Worm (Caenorhabditis elegans) whole organism, young adult: ENCODE measurements around the gene C43C3.4.

Source experiments
- C17E4.6 ChIP-seq: fragments of 200-800 bp; sonication (Bioruptor generic); IDR thresholded peaks from 2 replicates; pipeline ENCODE4 v1.3.6; 2022; ENCODE audit warnings: missing genetic modification reagents, missing genetic modification characterization, missing compliant biosample characterization
- F10E7.11 ChIP-seq: sonication (generic microtip); optimal IDR thresholded peaks from 2 replicates; lab custom pipeline; 2017; ENCODE audit warnings: mild to moderate bottlenecking, missing genetic modification characterization, moderate library complexity, missing compliant biosample characterization
- F33H1.4 ChIP-seq: fragments of 200-800 bp; sonication (Bioruptor generic); IDR thresholded peaks from 2 replicates; pipeline ENCODE4 v1.3.6; 2022; ENCODE audit warnings: missing genetic modification reagents, missing genetic modification characterization, missing compliant biosample characterization
- F37B4.10 ChIP-seq: fragments of 200-800 bp; sonication (Bioruptor generic); IDR thresholded peaks from 2 replicates; pipeline ENCODE4 v1.3.6; 2022; ENCODE audit warnings: missing genetic modification characterization, missing compliant biosample characterization
- F49E8.2 ChIP-seq: sonication (generic microtip); optimal IDR thresholded peaks from 3 replicates; lab custom pipeline; 2017; ENCODE audit warnings: missing genetic modification characterization, mild to moderate bottlenecking, missing compliant biosample characterization, antibody characterized with exemption, moderate library complexity; ENCODE audit not compliant: insufficient read depth
- F57C9.4 ChIP-seq: sonication (generic microtip); optimal IDR thresholded peaks from 2 replicates; lab custom pipeline; 2017; ENCODE audit warnings: mild to moderate bottlenecking, missing genetic modification characterization, missing compliant biosample characterization
- K11D2.4 ChIP-seq: fragments of 200-800 bp; sonication (Bioruptor generic); IDR thresholded peaks from 2 replicates; pipeline ENCODE4 v1.3.6; 2022; ENCODE audit warnings: missing genetic modification reagents, missing genetic modification characterization, missing compliant biosample characterization
- K12H6.12 ChIP-seq: fragments of 200-800 bp; sonication (Bioruptor generic); optimal IDR thresholded peaks from 2 replicates; lab custom pipeline; 2018; ENCODE audit warnings: mild to moderate bottlenecking, missing genetic modification characterization, missing compliant biosample characterization
- T07F8.4 ChIP-seq: sonication (generic microtip); optimal IDR thresholded peaks from 2 replicates; lab custom pipeline; 2016; ENCODE audit warnings: mild to moderate bottlenecking, missing genetic modification characterization, moderate library complexity, missing compliant biosample characterization
- ZK185.1 ChIP-seq: sonication (generic microtip); optimal IDR thresholded peaks from 2 replicates; lab custom pipeline; 2016; ENCODE audit warnings: mild to moderate bottlenecking, missing genetic modification characterization, missing compliant biosample characterization; ENCODE audit not compliant: poor library complexity, severe bottlenecking
- athp-1 ChIP-seq: sonication (generic microtip); optimal IDR thresholded peaks from 2 replicates; lab custom pipeline; 2017; ENCODE audit warnings: mild to moderate bottlenecking, missing genetic modification characterization, missing compliant biosample characterization
- ccch-3 ChIP-seq: fragments of 200-800 bp; sonication (Bioruptor generic); optimal IDR thresholded peaks from 2 replicates; lab custom pipeline; 2018; ENCODE audit warnings: mild to moderate bottlenecking, missing genetic modification characterization, missing compliant biosample characterization
- ceh-100 ChIP-seq: fragments of 200-800 bp; sonication (Bioruptor generic); IDR thresholded peaks from 2 replicates; pipeline ENCODE4 v1.3.6; 2022; ENCODE audit warnings: missing genetic modification reagents, missing genetic modification characterization, missing compliant biosample characterization
- ceh-27 ChIP-seq: fragments of 200-800 bp; sonication (Bioruptor generic); optimal IDR thresholded peaks from 2 replicates; lab custom pipeline; 2018; ENCODE audit warnings: mild to moderate bottlenecking, missing genetic modification characterization, moderate library complexity, missing compliant biosample characterization
- ceh-40 ChIP-seq: fragments of 200-800 bp; sonication (Bioruptor generic); IDR thresholded peaks from 2 replicates; pipeline ENCODE4 v1.3.6; 2022; ENCODE audit warnings: missing genetic modification characterization, missing compliant biosample characterization
- ceh-58 ChIP-seq: fragments of 200-800 bp; sonication (Bioruptor generic); IDR thresholded peaks from 2 replicates; pipeline ENCODE4 v1.3.6; 2022; ENCODE audit warnings: missing genetic modification characterization, missing compliant biosample characterization
- chd-7 ChIP-seq: sonication (generic microtip); optimal IDR thresholded peaks from 2 replicates; lab custom pipeline; 2016; ENCODE audit warnings: mild to moderate bottlenecking, missing genetic modification characterization, moderate library complexity, missing compliant biosample characterization
- dpff-1 ChIP-seq: sonication (generic microtip); optimal IDR thresholded peaks from 2 replicates; lab custom pipeline; 2017; ENCODE audit warnings: mild to moderate bottlenecking, missing genetic modification characterization, missing compliant biosample characterization
- efl-1 ChIP-seq: fragments of 150-350 bp; optimal IDR thresholded peaks from 2 replicates; lab custom pipeline; 2014; ENCODE audit warnings: missing biosample characterization, missing genetic modification reagents, missing genetic modification characterization
- egl-44 ChIP-seq: fragments of 200-800 bp; sonication (Bioruptor generic); IDR thresholded peaks from 2 replicates; pipeline ENCODE4 v1.3.6; 2022; ENCODE audit warnings: missing genetic modification reagents, missing genetic modification characterization, missing compliant biosample characterization
- hsf-1 ChIP-seq: fragments of 200-800 bp; sonication (Bioruptor generic); IDR thresholded peaks from 2 replicates; pipeline ENCODE4 v1.3.6; 2022; ENCODE audit warnings: missing genetic modification reagents, missing genetic modification characterization, missing compliant biosample characterization
- let-526 ChIP-seq: fragments of 200-800 bp; sonication (Bioruptor generic); IDR thresholded peaks from 2 replicates; pipeline ENCODE4 v1.3.6; 2022; ENCODE audit warnings: missing genetic modification reagents, missing genetic modification characterization, missing compliant biosample characterization
- let-607 ChIP-seq, 2 experiments: fragments of 200-800 bp in 1 of 2; sonication (Bioruptor generic) in 1 of 2; sonication (generic microtip) in 1 of 2; optimal IDR thresholded peaks; 2 replicates each; lab custom pipeline; 2016 to 2018; ENCODE audit warnings: mild to moderate bottlenecking in 2 of 2, missing compliant biosample characterization in 2 of 2, missing genetic modification characterization in 2 of 2, moderate library complexity in 2 of 2, missing genotype in 1 of 2
- lin-26 ChIP-seq: fragments of 200-800 bp; sonication (Bioruptor generic); IDR thresholded peaks from 2 replicates; pipeline ENCODE4 v1.3.6; 2022; ENCODE audit warnings: missing genetic modification reagents, missing genetic modification characterization, missing compliant biosample characterization
- lin-40 ChIP-seq: sonication (generic microtip); optimal IDR thresholded peaks from 2 replicates; lab custom pipeline; 2016; ENCODE audit warnings: missing genetic modification characterization, mild to moderate bottlenecking, missing compliant biosample characterization, missing genotype, missing genetic modification reagents
- nhr-80 ChIP-seq: sonication (generic microtip); optimal IDR thresholded peaks from 2 replicates; lab custom pipeline; 2016; ENCODE audit warnings: missing genetic modification characterization, missing compliant biosample characterization
- pha-4 ChIP-seq: fragments of 150-350 bp; sonication (generic microtip); optimal IDR thresholded peaks from 2 replicates; lab custom pipeline; 2014; ENCODE audit warnings: missing biosample characterization, missing genetic modification reagents, missing genetic modification characterization
- rpc-1 ChIP-seq, 2 experiments: fragments of 150-350 bp in 1 of 2; sonication (generic microtip) in 1 of 2; optimal IDR thresholded peaks; 2 replicates each; lab custom pipeline; 2014 to 2018; ENCODE audit warnings: missing biosample characterization in 1 of 2, missing genetic modification characterization in 1 of 2, missing genetic modification reagents in 1 of 2, missing genotype in 1 of 2
- sea-2 ChIP-seq: fragments of 200-800 bp; sonication (Bioruptor generic); IDR thresholded peaks from 2 replicates; pipeline ENCODE4 v1.3.6; 2022; ENCODE audit warnings: missing genetic modification characterization, missing compliant biosample characterization
- snpc-1.3 ChIP-seq: sonication (generic microtip); optimal IDR thresholded peaks from 2 replicates; lab custom pipeline; 2017; ENCODE audit warnings: missing genetic modification characterization, mild to moderate bottlenecking, missing compliant biosample characterization, antibody characterized with exemption, moderate library complexity, missing genotype, missing genetic modification reagents; ENCODE audit not compliant: insufficient read depth
- sptf-2 ChIP-seq: fragments of 200-800 bp; sonication (Bioruptor generic); optimal IDR thresholded peaks from 2 replicates; lab custom pipeline; 2018; ENCODE audit warnings: mild to moderate bottlenecking, missing genetic modification characterization, missing compliant biosample characterization
- unc-130 ChIP-seq: sonication (generic microtip); optimal IDR thresholded peaks from 2 replicates; lab custom pipeline; 2016; ENCODE audit warnings: missing genetic modification reagents, missing genetic modification characterization, missing compliant biosample characterization
- unc-62 ChIP-seq: fragments of 150-350 bp; optimal IDR thresholded peaks from 2 replicates; lab custom pipeline; 2014; ENCODE audit warnings: missing biosample characterization, missing genetic modification reagents, missing genetic modification characterization
- ztf-22 ChIP-seq: fragments of 200-800 bp; sonication (Bioruptor generic); optimal IDR thresholded peaks from 2 replicates; lab custom pipeline; 2018; ENCODE audit warnings: mild to moderate bottlenecking, missing genetic modification characterization, moderate library complexity, missing compliant biosample characterization
- ztf-26 ChIP-seq: sonication (generic microtip); optimal IDR thresholded peaks from 2 replicates; lab custom pipeline; 2017; ENCODE audit warnings: missing genetic modification characterization, missing compliant biosample characterization

C43C3.4 gene

DNA sequence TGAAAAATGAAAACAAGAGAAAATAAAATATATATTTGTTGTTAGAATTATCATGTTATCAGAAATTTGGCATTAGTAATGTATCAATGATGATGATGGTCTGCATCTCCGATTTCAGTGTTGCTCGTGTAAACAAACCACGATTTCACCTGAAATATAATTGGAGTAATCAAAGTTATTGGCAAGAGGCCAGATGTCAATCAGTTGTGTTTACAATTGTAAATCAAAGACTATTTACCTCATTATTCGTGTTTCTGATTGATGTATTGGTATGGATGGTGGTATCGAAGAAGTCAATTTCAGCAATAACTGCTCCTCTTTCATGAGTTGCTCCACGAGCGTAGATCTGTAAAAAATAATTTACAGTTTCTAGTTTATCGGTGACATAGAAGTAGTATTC is 1.3 kb upstream of the C43C3.4 start:
- TF ChIP-seq pha-4 (tag; lab: Kevin White, UChicago) (peak; percentile 92), ztf-22 (GFP tag; lab: Kevin White, UChicago) (peak; percentile 14), sea-2 (no peak), nhr-80 (tag; lab: Kevin White, UChicago) (peak; percentile 69), let-607 (tag; optimal IDR thresholded peaks at IDR 0.05; lab: Kevin White, UChicago) (no peak)
- TF ChIP-seq, all 124 proteins: peak for 3

DNA sequence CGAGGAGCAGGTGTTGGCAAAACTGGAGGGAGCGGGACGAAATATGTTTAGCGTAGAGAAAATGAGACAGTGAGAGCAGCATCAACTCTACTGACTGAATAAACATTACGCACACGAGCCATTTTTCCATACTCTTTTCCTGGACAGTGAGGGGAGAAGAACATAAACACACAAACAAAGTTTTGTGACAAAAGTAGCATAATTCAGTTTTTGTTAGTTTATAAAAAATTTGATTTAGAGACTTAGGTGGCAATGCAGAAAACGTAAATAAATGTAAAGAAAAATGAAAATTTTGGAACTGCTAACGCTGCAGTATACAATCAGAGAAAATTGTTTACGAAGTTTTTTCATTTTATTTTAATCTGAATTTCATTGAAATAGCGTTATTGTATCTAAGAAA is 1.5 kb downstream of the C43C3.4 start:
- no peak for TF ChIP-seq ceh-40 (GFP tag; lab: Robert Waterston, UW)
- peak; percentile 25 for TF ChIP-seq nhr-80 (tag; lab: Kevin White, UChicago)

DNA sequence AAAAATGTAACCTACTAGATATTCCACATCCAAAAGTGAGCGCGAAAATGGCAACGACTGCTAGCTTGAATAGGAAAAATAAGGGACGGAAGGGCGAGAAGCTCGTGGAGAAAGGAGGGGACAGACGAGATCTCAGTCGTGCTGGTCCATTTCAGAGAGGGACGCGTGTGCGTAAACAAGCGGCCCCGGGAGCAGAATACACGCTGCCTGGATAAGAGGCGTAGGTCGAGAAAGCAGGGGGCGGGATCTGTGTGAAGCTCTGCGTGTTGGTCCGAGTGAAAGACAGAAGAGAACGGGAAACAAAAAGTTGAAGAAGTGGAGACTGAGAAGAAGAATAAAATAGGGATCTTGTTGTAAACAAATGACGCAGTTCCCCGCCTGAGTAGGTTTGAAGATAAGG is 6.1 kb downstream of the C43C3.4 start, which contains the start of gene T14B1.1:
Gene T14B1.1, minus strand, starts transcription at position 170 of the 400 bp plus-strand sequence.
- TF ChIP-seq ceh-58 (no peak), K12H6.12 (peak; percentile 63), C17E4.6 (GFP tag; lab: Robert Waterston, UW) (0 out of 2 replicates have a peak, but pooled peaks have one; percentile 21), K11D2.4 (peak; percentile 28; the same call in 1 of the 2 replicates), T07F8.4 (tag; lab: Kevin White, UChicago) (no peak), ceh-27 (GFP tag; lab: Kevin White, UChicago) (peak; percentile 49)

DNA sequence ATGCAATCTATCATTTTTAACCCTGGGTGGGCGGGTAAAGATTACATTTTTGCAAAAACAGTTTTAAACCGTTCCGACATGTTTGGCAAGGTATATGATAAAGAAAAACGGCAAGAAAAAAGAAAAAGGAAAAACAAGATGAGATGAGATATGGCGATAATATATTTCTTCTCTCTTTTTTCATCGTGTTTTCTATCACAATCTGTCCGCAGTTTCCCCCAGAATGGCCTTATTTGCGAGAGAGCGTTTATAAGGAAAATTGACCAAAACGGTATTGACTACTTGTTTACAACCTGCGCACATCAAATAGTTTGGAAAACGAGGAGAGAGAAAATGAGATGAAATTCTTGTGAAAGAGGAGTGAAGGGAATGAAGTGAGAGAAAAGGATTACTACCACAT is 7.3 kb downstream of the C43C3.4 start:
- TF ChIP-seq efl-1 (GFP tag; lab: Kevin White, UChicago) (no peak), unc-130 (GFP tag; lab: Kevin White, UChicago) (no peak), ceh-100 (GFP tag; lab: Robert Waterston, UW) (no peak), unc-62 (GFP tag; lab: Kevin White, UChicago) (no peak), ztf-26 (tag; lab: Kevin White, UChicago) (peak; percentile 13), snpc-1.3 (tag; lab: Kevin White, UChicago) (no peak), F57C9.4 (no peak), F49E8.2 (no peak), let-526 (GFP tag; lab: Robert Waterston, UW) (no peak), lin-40 (tag; lab: Kevin White, UChicago) (peak; percentile 0)

DNA sequence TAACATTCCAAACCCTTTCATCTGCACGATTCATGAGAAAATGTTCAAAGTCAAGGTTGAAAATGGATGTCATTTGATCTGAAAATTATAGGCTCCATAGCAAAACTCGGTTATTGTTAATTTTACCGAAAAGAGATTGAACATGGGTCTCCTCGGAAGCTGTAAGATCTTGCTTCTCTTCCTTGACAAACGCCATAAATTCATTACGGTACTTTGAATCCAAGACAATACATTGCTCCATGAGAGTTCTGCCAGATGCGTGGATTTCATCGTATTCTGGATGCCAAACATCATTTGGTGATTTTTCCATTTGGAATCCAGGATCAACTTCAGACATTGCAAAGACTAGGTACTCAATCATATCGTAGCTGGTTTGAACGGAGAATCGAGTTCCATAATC is 8.8 kb downstream of the C43C3.4 start:
- no peak for TF ChIP-seq lin-26 (GFP tag; lab: Robert Waterston, UW)
- TF ChIP-seq F10E7.11 = no peak
- no peak for TF ChIP-seq F33H1.4
- TF ChIP-seq chd-7 = no peak
- TF ChIP-seq sea-2 = no peak
- TF ChIP-seq dpff-1 = no peak
- no peak for TF ChIP-seq ceh-27 (GFP tag; lab: Kevin White, UChicago)
- TF ChIP-seq ZK185.1 (tag; lab: Kevin White, UChicago) = no peak
- no peak for TF ChIP-seq F37B4.10 (GFP tag; lab: Robert Waterston, UW)
- no peak for TF ChIP-seq K11D2.4
- TF ChIP-seq athp-1 (tag; lab: Kevin White, UChicago) = no peak
- TF ChIP-seq egl-44 = no peak
- TF ChIP-seq nhr-80 (tag; lab: Kevin White, UChicago) = no peak
- no peak for TF ChIP-seq sptf-2 (GFP tag; lab: Kevin White, UChicago)
- no peak for TF ChIP-seq rpc-1 (optimal IDR thresholded peaks at IDR 0.05; lab: Kevin White, UChicago)
- TF ChIP-seq rpc-1 (tag; optimal IDR thresholded peaks at IDR 0.05; lab: Kevin White, UChicago) = no peak
- TF ChIP-seq ccch-3 (GFP tag; lab: Kevin White, UChicago) = no peak
- no peak for TF ChIP-seq hsf-1 (GFP tag; lab: Robert Waterston, UW)
